Worm (Caenorhabditis elegans): Measurements from ENCODE around the gene dsb-1.

dsb-1 gene

ce11 chrIV:12391003-12391637 lies 17.6 kb upstream of the dsb-1 start, which contains the start of the genes rps-23 and dpm-3:
TSS of gene rps-23 (minus strand) at chrIV:12391053.
TSS of gene dpm-3 (plus strand) at chrIV:12391587.
- TF ChIP-seq him-1 (tag; optimal IDR thresholded peaks at IDR 0.05), result peak; percentile 87
- TF ChIP-seq dao-5 (tag; optimal IDR thresholded peaks at IDR 0.05), result no peak
- peak; percentile 94 for TF ChIP-seq W03F9.2 (tag; optimal IDR thresholded peaks at IDR 0.05)

DNA sequence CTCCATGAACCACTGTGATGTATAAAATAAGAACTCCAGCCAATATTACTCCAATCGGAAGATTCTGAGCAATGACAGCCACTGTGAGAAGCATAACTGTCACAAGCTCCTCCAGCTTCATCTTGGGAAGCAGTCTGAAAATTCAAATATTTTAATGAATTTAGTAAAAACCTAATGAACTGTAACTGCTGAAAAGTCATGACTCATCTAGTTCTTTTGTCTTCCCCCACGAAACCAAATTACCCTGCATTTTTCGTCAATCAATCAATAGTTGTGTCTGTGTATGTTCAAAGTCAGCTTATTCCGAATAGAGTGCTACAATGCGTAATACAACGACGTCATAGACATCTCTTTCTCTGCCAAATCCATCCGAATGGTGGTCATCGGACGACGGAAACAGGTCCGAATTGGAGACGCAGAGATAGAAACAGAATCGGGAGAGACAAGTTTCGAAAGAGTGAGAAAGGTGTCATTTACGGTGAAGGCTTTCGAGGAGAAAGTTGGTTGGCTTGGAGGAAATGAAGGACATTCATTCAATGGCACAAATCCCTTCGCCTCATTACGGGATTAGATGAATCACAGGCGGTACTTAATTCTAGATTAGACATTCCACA lies 12.0 kb upstream of the dsb-1 start:
- TF ChIP-seq dao-5 (tag; optimal IDR thresholded peaks at IDR 0.05) (no peak), W03F9.2 (tag; optimal IDR thresholded peaks at IDR 0.05) (no peak), him-1 (tag; optimal IDR thresholded peaks at IDR 0.05) (no peak)

DNA sequence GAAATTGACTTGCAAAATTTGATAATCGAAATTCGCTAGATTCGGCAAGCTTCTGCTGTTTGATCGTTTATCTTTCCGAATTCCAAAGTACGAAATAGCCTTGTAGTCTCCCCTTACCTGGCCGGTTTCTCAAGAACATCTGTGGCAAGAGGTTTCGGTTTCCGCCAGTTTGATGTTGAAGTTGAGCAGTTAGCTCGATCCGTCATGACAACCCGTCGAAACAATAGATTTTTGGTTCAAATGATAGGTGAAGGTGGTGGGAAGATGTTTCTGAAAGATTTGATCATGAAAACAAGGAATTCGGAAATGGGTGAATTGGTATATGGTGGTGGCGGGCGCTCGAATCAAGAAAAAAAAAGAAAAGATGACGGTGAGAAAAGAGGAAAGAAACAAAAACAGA lies 10.3 kb upstream of the dsb-1 start, which contains the start of gene acs-20:
Gene acs-20 (minus strand): TSS at position 270 of the 400 bp plus-strand sequence.
- TF ChIP-seq W03F9.2 (tag; optimal IDR thresholded peaks at IDR 0.05) (no peak), dao-5 (tag; optimal IDR thresholded peaks at IDR 0.05) (no peak), him-1 (tag; optimal IDR thresholded peaks at IDR 0.05) (no peak)

ce11 chrIV:12399983-12400382 lies 8.7 kb upstream of the dsb-1 start:
- no peak for TF ChIP-seq dao-5 (tag; optimal IDR thresholded peaks at IDR 0.05)
- no peak for TF ChIP-seq him-1 (tag; optimal IDR thresholded peaks at IDR 0.05)
- no peak for TF ChIP-seq W03F9.2 (tag; optimal IDR thresholded peaks at IDR 0.05)

ce11 chrIV:12403440-12403839 lies 5.3 kb upstream of the dsb-1 start:
- TF ChIP-seq W03F9.2 (tag; optimal IDR thresholded peaks at IDR 0.05) (no peak), dao-5 (tag; optimal IDR thresholded peaks at IDR 0.05) (no peak), him-1 (tag; optimal IDR thresholded peaks at IDR 0.05) (no peak)

DNA sequence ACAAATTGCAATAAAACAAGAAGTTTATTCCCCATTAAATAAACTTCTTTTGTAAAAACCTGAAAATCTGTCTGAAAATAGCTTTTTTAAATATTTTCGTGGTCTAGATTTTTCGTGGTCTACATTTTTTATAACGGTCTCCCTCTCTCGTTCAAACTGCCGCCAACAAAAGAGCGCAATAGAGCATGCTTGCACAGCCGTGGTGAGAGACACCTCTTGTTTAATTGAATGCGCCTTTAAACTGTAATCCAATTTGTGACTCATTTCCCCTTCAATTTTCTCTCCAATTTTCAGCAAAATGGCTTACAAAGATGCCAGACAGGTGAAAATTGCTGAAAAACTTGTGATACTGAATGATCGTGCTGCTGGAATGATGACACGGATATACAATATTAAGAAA lies 4.6 kb upstream of the dsb-1 start, which contains the start of gene gex-3:
Gene gex-3 (plus strand): TSS at position 295 of the 400 bp plus-strand sequence.
- no peak for TF ChIP-seq him-1 (tag; optimal IDR thresholded peaks at IDR 0.05)
- peak; percentile 94 for TF ChIP-seq W03F9.2 (tag; optimal IDR thresholded peaks at IDR 0.05)
- no peak for TF ChIP-seq dao-5 (tag; optimal IDR thresholded peaks at IDR 0.05)

DNA sequence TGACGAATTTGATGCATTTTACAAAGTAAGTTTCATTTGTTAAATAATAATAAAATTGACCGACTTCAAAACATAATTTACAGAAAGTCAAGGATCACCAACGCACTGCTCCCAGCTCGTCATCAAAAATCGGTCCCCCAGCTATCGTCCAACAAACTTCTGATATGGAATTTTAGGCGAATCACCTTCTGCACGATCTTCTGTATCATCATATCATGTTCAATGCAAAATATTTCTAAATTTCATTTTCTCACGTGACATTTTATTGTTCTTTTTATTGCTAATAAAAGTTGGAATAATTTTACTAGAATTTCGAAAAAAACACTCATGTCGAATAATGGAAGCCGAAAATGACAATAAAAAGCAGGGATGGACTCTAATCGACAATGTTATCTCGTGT lies 1.4 kb downstream of the dsb-1 start, which contains the start of gene acl-13:
Gene acl-13 (plus strand): TSS at position 301 of the 400 bp plus-strand sequence.
- TF ChIP-seq him-1 (tag; optimal IDR thresholded peaks at IDR 0.05) (no peak), dao-5 (tag; optimal IDR thresholded peaks at IDR 0.05) (no peak), W03F9.2 (tag; optimal IDR thresholded peaks at IDR 0.05) (no peak)

ce11 chrIV:12414601-12415000 lies 5.9 kb downstream of the dsb-1 start:
- no peak for TF ChIP-seq W03F9.2 (tag; optimal IDR thresholded peaks at IDR 0.05)
- TF ChIP-seq dao-5 (tag; optimal IDR thresholded peaks at IDR 0.05), result no peak
- no peak for TF ChIP-seq him-1 (tag; optimal IDR thresholded peaks at IDR 0.05)

DNA sequence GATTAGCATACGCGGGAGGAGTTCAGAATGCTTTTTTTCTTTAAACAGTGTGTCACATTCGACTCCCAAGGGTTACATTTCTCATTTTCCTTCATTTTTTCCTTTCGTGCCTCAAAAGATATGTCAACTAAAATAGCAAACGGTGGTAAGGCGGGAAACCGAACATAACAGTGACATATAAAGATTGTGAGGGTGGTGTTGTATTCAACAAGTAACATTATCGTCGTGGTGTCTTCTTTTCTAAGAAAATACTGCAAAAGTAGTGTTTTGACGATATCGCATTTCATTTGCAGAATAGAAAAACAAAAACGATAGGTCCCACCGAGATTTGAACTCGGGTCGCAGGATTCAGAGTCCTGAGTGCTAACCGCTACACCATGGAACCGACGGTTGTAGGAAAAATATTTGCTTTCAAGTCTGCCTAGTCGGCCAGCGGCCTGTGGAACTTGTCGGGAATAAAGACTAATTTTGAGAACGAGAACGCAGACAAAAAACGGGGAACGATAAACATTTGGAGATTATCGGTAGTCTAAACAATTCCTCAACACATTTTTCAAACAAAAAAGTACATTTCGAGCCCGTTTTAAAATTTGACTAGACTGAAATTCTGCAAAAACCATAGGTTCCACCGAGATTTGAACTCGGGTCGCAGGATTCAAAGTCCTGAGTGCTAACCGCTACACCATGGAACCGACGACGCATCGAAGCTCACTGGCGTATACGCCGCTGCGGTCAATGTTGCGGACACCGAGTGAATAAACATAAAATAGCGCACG lies 8.1 kb downstream of the dsb-1 start:
- no peak for TF ChIP-seq W03F9.2 (tag; optimal IDR thresholded peaks at IDR 0.05)
- TF ChIP-seq him-1 (tag; optimal IDR thresholded peaks at IDR 0.05), result no peak
- no peak for TF ChIP-seq dao-5 (tag; optimal IDR thresholded peaks at IDR 0.05)

DNA sequence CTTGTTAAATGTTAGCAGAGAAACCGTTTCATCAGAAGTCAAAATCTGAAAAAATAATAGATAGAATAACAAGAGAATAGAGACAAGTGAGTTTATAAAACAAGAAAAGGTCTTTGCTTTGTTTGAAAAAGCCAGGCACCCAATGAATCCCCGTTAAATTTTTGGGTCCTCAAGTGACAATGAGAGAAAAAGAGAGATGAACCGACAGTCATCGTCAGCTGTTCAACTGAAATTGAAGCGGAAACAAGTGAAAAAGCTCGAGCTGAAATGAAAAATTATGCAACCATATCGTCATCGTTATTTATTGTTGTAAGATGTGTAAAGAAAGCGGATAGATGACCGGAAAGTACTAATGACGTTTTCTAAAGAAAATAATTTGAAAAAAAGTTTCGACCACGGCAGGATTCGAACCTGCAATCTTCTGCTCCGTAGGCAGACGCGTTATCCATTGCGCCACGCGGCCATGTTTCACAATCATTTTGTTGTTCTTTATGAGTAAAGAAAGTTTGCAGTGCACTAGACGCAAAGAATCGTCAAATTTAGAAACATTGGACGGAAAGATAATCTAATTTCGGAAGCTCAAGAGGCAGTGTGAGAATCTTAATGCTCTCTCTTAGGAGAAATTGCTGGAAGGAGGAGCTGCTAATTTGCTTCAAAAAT lies 8.9 kb downstream of the dsb-1 start, which contains the start of gene F08G5.3:
Gene F08G5.3 (minus strand): TSS at position 51 of the 660 bp plus-strand sequence.
- TF ChIP-seq dao-5 (tag; optimal IDR thresholded peaks at IDR 0.05), result peak; percentile 36
- TF ChIP-seq W03F9.2 (tag; optimal IDR thresholded peaks at IDR 0.05), result no peak
- TF ChIP-seq him-1 (tag; optimal IDR thresholded peaks at IDR 0.05), result peak; percentile 52

DNA sequence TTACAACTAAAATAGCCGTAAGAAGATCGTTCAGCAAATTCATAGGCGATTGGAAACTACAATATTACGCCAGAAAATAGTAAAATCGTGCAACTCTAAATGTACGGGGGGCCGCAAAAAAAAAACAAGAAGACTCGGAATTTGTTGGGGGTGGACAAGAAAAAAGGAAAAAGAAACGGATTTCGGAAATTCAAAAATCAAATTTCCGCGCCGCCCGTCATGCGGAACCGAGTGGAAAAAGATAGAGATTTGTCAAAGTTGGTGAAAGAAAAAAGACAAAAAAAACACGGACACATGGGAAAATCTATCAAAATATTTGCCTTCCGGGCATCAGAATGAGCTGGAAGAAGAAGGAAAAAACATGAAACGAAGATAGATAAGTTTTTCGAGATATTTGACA lies 10.6 kb downstream of the dsb-1 start:
- TF ChIP-seq dao-5 (tag; optimal IDR thresholded peaks at IDR 0.05) (no peak), W03F9.2 (tag; optimal IDR thresholded peaks at IDR 0.05) (no peak), him-1 (tag; optimal IDR thresholded peaks at IDR 0.05) (no peak)

DNA sequence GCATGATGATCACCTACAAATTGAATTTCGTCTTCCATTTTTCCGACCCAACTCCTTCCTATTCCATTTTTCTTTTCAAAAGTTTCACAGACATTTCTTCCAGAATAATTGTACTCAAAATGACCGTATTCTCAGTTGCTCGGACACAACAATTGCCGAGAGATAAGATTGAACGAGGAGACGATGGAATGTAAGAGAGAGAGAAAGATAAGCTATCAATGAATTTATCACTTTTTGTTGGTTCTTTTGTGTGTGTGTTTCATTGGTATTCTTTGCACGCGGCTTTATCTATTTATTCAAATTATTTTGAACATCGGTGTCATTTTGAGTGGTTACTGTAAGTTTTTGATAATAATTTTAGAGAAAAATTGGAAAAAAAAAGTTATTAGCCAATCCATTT lies 11.7 kb downstream of the dsb-1 start, which contains the start of gene ugt-65:
Gene ugt-65 (plus strand): TSS at position 229 of the 400 bp plus-strand sequence.
- TF ChIP-seq W03F9.2 (tag; optimal IDR thresholded peaks at IDR 0.05) (no peak), him-1 (tag; optimal IDR thresholded peaks at IDR 0.05) (no peak), dao-5 (tag; optimal IDR thresholded peaks at IDR 0.05) (no peak)

ce11 chrIV:12425595-12425994 lies 16.9 kb downstream of the dsb-1 start:
- TF ChIP-seq dao-5 (tag; optimal IDR thresholded peaks at IDR 0.05) (no peak), him-1 (tag; optimal IDR thresholded peaks at IDR 0.05) (no peak), W03F9.2 (tag; optimal IDR thresholded peaks at IDR 0.05) (no peak)
